Worm (Caenorhabditis elegans): Measurements from ENCODE around the gene T13F2.4.
A peak's percentile ranks its signal among the peaks of the same experiment; 100 is the strongest.

Gene T13F2.4

DNA sequence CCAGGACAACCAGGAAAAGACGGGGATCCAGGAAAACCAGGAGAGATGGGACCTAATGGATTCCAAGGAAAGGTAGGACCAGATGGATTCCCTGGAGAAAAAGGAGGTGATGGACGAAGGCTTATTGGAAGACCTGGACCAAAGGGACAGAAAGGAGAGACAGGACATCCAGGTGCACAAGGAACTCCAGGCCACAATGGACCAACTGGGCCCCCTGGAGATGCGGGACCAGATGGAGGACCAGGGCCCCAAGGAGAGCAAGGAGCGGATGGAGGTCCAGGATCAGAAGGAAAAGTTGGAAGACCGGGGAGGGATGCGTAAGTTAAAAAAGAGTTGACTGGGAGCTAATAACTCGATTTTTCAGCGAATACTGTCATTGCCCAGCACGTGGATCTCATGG lies 33.0 kb downstream of the T13F2.4 start:
- no peak for TF ChIP-seq ceh-22 (tag; optimal IDR thresholded peaks at IDR 0.05)
- TF ChIP-seq C08G9.2 (tag; optimal IDR thresholded peaks at IDR 0.05), result peak; percentile 9

DNA sequence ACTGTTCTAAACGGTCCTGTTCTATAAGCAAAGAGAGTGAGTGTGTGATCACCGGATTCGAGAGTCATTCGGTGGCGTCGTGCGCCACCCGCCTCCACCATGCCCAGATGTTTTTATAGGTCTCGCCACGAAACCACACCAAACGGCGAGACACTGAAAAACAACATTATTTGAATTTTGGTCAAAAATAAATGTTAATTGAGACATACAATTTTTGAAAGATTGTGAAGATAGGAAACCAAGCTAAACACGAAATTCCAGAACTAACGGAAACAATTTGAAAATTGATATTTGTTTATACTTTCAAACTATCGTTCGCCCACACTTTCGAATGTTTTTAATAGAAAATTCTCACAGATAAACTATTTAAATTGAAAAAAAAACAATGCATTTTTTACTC lies 34.9 kb downstream of the T13F2.4 start, which contains the start of gene catp-6:
Gene catp-6 (minus strand): TSS at position 101 of the 400 bp plus-strand sequence.
- TF ChIP-seq elt-2 (tag; optimal IDR thresholded peaks at IDR 0.05) (no peak), hlh-6 (tag; optimal IDR thresholded peaks at IDR 0.05) (no peak), lin-11 (tag; optimal IDR thresholded peaks at IDR 0.05) (no peak), hlh-13 (GFP tag; optimal IDR thresholded peaks at IDR 0.05) (no peak), pha-2 (tag; optimal IDR thresholded peaks at IDR 0.05) (no peak), fkh-10 (GFP tag; optimal IDR thresholded peaks at IDR 0.05) (no peak), pqm-1 (tag; optimal IDR thresholded peaks at IDR 0.05) (no peak), ceh-48 (tag; optimal IDR thresholded peaks at IDR 0.05) (no peak), ceh-18 (tag; optimal IDR thresholded peaks at IDR 0.05) (no peak), ceh-2 (tag; optimal IDR thresholded peaks at IDR 0.05) (no peak), pax-1 (tag; optimal IDR thresholded peaks at IDR 0.05) (no peak)

DNA sequence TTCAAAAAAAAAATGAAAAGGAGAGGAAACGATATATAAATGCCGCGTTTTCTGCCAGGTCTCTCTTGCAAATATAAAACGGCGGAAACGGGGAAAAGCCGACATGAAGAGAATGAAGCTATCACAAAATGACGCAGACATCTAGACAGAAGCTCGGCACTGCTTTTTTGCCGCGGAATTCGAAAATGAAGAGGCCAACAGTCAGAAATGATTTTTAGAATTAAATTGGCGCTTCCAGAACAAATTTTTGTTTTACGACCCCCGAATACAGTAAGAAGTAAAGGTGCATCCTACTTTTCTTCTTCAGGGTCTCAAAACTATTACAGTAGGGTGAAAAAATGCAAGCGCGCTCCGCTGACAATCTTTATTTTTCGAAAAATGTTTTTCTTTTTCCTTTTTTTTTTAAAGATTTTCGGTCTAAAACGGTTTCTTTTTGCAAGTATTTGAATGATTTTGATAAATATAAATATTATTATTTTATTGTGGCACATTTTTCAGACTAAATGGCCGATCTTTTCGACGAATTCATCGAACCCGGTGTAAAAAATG lies 35.7 kb downstream of the T13F2.4 start, which contains the start of gene mtr-4:
Gene mtr-4 (plus strand): TSS at position 499 of the 549 bp plus-strand sequence.
- TF ChIP-seq ets-4 (tag; optimal IDR thresholded peaks at IDR 0.05) (no peak), nfya-1 (tag; optimal IDR thresholded peaks at IDR 0.05) (no peak), elt-2 (tag; optimal IDR thresholded peaks at IDR 0.05) (no peak), ceh-14 (tag; optimal IDR thresholded peaks at IDR 0.05) (no peak), unc-3 (GFP tag; conservative IDR thresholded peaks at IDR 0.05) (no peak), unc-3 (tag; optimal IDR thresholded peaks at IDR 0.05) (no peak), ama-1 (optimal IDR thresholded peaks at IDR 0.05) (no peak), ceh-24 (tag; optimal IDR thresholded peaks at IDR 0.05) (no peak), unc-42 (tag; optimal IDR thresholded peaks at IDR 0.05) (no peak), pat-9 (tag; optimal IDR thresholded peaks at IDR 0.05) (no peak), zip-5 (tag; optimal IDR thresholded peaks at IDR 0.05) (no peak), npax-4 (tag; optimal IDR thresholded peaks at IDR 0.05) (no peak), gmeb-2 (tag; optimal IDR thresholded peaks at IDR 0.05) (no peak), Y22D7AL.16 (tag; optimal IDR thresholded peaks at IDR 0.05) (no peak), eyg-1 (tag; optimal IDR thresholded peaks at IDR 0.05) (no peak), unc-55 (GFP tag; optimal IDR thresholded peaks at IDR 0.05) (no peak), ceh-9 (tag; optimal IDR thresholded peaks at IDR 0.05) (no peak), ceh-2 (tag; optimal IDR thresholded peaks at IDR 0.05) (no peak), fkh-10 (GFP tag; optimal IDR thresholded peaks at IDR 0.05) (no peak), sox-4 (tag; optimal IDR thresholded peaks at IDR 0.05) (no peak), T23F11.4 (GFP tag; optimal IDR thresholded peaks at IDR 0.05) (no peak)

DNA sequence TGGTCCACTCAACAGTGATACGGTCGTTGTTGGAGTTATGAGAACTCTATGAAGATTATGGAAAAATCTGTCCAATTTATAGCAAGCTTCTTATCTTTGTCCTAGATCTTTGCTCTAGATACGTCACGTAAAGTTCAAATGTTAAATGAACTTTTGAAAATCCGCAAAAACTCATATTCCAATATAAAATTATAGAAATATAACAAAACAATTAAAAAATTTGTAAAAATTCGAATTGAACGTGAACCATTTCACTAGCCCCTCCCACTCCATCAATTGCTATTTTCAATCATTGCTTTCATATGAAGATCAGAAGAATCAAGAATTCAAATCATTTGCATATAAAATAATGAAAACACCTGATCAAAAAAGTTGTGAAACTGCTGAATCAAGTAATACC lies 43.0 kb downstream of the T13F2.4 start, which contains the start of gene kin-21:
Gene kin-21 (plus strand): TSS at position 301 of the 400 bp plus-strand sequence.
- no peak for TF ChIP-seq C38D4.7 (GFP tag; optimal IDR thresholded peaks at IDR 0.05)
- no peak for TF ChIP-seq gmeb-2 (tag; optimal IDR thresholded peaks at IDR 0.05)
- no peak for TF ChIP-seq madf-2 (tag; optimal IDR thresholded peaks at IDR 0.05)
- TF ChIP-seq T23F11.4 (GFP tag; optimal IDR thresholded peaks at IDR 0.05), result no peak
- no peak for TF ChIP-seq ztf-16 (tag; optimal IDR thresholded peaks at IDR 0.05)
- no peak for TF ChIP-seq ahr-1 (tag; optimal IDR thresholded peaks at IDR 0.05)
- no peak for TF ChIP-seq nhr-11 (tag; optimal IDR thresholded peaks at IDR 0.05)
- TF ChIP-seq dmd-4 (tag; optimal IDR thresholded peaks at IDR 0.05; ENCODE audit: borderline replicate concordance), result no peak
- TF ChIP-seq che-1 (tag; optimal IDR thresholded peaks at IDR 0.05), result no peak
- no peak for TF ChIP-seq elt-4 (tag; optimal IDR thresholded peaks at IDR 0.05)
- no peak for TF ChIP-seq ceh-6 (GFP tag; optimal IDR thresholded peaks at IDR 0.05)
- TF ChIP-seq ceh-19 (GFP tag; optimal IDR thresholded peaks at IDR 0.05), result no peak
- TF ChIP-seq lim-6 (tag; optimal IDR thresholded peaks at IDR 0.05), result no peak
- TF ChIP-seq ets-4 (tag; optimal IDR thresholded peaks at IDR 0.05), result no peak
- no peak for TF ChIP-seq hlh-30 (tag; optimal IDR thresholded peaks at IDR 0.05; ENCODE audit: insufficient read depth)
- no peak for TF ChIP-seq C08G9.2 (tag; optimal IDR thresholded peaks at IDR 0.05)
- no peak for TF ChIP-seq ceh-48 (tag; optimal IDR thresholded peaks at IDR 0.05)
